Worm (Caenorhabditis elegans) whole organism, early embryonic: ENCODE measurements around the gene unc-96.

Experiments used
- B0310.2 ChIP-seq: sonication (generic microtip); optimal IDR thresholded peaks from 2 replicates; lab custom pipeline; 2016; ENCODE audit warnings: mild to moderate bottlenecking, missing genetic modification characterization, missing compliant biosample characterization
- F13C5.2 ChIP-seq: sonication (generic microtip); optimal IDR thresholded peaks from 2 replicates; lab custom pipeline; 2017; ENCODE audit warnings: mild to moderate bottlenecking, missing genetic modification characterization, inconsistent platforms, missing compliant biosample characterization
- aly-1 ChIP-seq: sonication (generic microtip); optimal IDR thresholded peaks from 2 replicates; lab custom pipeline; 2016; ENCODE audit warnings: missing genetic modification characterization, missing compliant biosample characterization
- ama-1 ChIP-seq: fragments of 150-350 bp; optimal IDR thresholded peaks from 2 replicates; lab custom pipeline; 2014
- ceh-13 ChIP-seq: fragments of 200-800 bp; sonication (Bioruptor generic); optimal IDR thresholded peaks from 2 replicates; lab custom pipeline; 2018; ENCODE audit warnings: mild to moderate bottlenecking, missing genetic modification characterization, missing compliant biosample characterization
- ceh-36 ChIP-seq: sonication (generic microtip); optimal IDR thresholded peaks from 2 replicates; lab custom pipeline; 2016; ENCODE audit warnings: missing genetic modification characterization, inconsistent platforms, missing compliant biosample characterization
- ets-7 ChIP-seq: sonication (generic microtip); optimal IDR thresholded peaks from 2 replicates; lab custom pipeline; 2016; ENCODE audit warnings: missing genotype, missing genetic modification characterization, missing compliant biosample characterization
- flt-1 ChIP-seq: fragments of 200-800 bp; sonication (Bioruptor generic); IDR thresholded peaks from 2 replicates; pipeline ENCODE4 v1.3.6; 2022; ENCODE audit warnings: missing genetic modification characterization, missing compliant biosample characterization
- hmbx-1 ChIP-seq: sonication (generic microtip); optimal IDR thresholded peaks from 2 replicates; lab custom pipeline; 2016; ENCODE audit warnings: mild to moderate bottlenecking, missing genetic modification characterization, missing compliant biosample characterization
- hmg-4 ChIP-seq: fragments of 200-800 bp; sonication (Bioruptor generic); optimal IDR thresholded peaks from 2 replicates; lab custom pipeline; 2018; ENCODE audit warnings: mild to moderate bottlenecking, missing genetic modification characterization, missing compliant biosample characterization
- hnd-1 ChIP-seq: sonication (generic microtip); optimal IDR thresholded peaks from 2 replicates; lab custom pipeline; 2016; ENCODE audit warnings: missing genetic modification characterization, missing compliant biosample characterization
- pes-1 ChIP-seq: fragments of 200-800 bp; sonication (Bioruptor generic); IDR thresholded peaks from 2 replicates; pipeline ENCODE4 v1.3.6; 2022; ENCODE audit warnings: missing genetic modification reagents, missing genetic modification characterization, missing compliant biosample characterization
- scrt-1 ChIP-seq: fragments of 200-800 bp; sonication (Bioruptor generic); IDR thresholded peaks from 2 replicates; pipeline ENCODE4 v1.3.6; 2022; ENCODE audit warnings: missing genetic modification characterization, missing compliant biosample characterization
- sea-1 ChIP-seq: fragments of 200-800 bp; sonication (Bioruptor generic); conservative IDR thresholded peaks from 2 replicates; pipeline ENCODE4 v1.3.6; 2022; ENCODE audit warnings: missing genetic modification characterization, missing compliant biosample characterization
- tbx-11 ChIP-seq: fragments of 200-800 bp; sonication (Bioruptor generic); IDR thresholded peaks from 2 replicates; pipeline ENCODE4 v1.3.6; 2022; ENCODE audit warnings: missing genetic modification characterization, missing compliant biosample characterization
- tbx-37 ChIP-seq: fragments of 200-800 bp; sonication (Bioruptor generic); conservative IDR thresholded peaks from 2 replicates; pipeline ENCODE4 v1.3.6; 2022; ENCODE audit warnings: missing genetic modification reagents, missing genetic modification characterization, missing compliant biosample characterization
- tra-4 ChIP-seq: sonication (generic microtip); optimal IDR thresholded peaks from 2 replicates; lab custom pipeline; 2017; ENCODE audit warnings: missing genetic modification characterization, missing compliant biosample characterization

Gene unc-96

DNA sequence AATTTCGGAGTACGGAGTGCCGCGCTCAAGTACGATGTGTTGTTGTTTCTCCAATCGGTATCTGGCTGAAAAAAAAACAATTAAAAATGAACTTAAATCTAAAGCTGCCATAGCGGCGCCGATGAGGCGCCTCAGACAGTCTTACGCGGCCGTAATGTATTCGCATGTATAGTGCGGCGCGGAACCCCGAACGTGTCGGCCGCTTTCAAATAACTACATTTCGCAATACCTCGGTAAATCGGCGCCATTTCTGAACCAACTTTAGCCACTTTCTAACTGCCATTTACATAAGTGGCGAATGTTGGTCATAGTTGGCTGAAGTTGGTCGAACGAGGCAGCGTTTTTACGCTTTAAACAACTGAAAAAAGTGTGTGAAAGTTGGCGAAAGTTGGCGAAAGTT is 8.3 kb downstream of the unc-96 start:
- TF ChIP-seq flt-1 (GFP tag; lab: Robert Waterston, UW) (no peak), hmbx-1 (tag; lab: Kevin White, UChicago) (no peak), ceh-36 (no peak), scrt-1 (no peak), tbx-37 (GFP tag; lab: Robert Waterston, UW) (no peak), hmg-4 (GFP tag; lab: Kevin White, UChicago) (no peak), hnd-1 (tag; lab: Kevin White, UChicago) (no peak), F13C5.2 (tag; lab: Kevin White, UChicago) (no peak), pes-1 (GFP tag; lab: Robert Waterston, UW) (no peak), ceh-13 (no peak), aly-1 (no peak), ama-1 (lab: Kevin White, UChicago) (no peak), tra-4 (tag; lab: Kevin White, UChicago) (no peak), B0310.2 (tag; lab: Kevin White, UChicago) (no peak), sea-1 (GFP tag; lab: Robert Waterston, UW) (no peak), ets-7 (tag; lab: Kevin White, UChicago) (no peak), tbx-11 (GFP tag; lab: Robert Waterston, UW) (no peak)

DNA sequence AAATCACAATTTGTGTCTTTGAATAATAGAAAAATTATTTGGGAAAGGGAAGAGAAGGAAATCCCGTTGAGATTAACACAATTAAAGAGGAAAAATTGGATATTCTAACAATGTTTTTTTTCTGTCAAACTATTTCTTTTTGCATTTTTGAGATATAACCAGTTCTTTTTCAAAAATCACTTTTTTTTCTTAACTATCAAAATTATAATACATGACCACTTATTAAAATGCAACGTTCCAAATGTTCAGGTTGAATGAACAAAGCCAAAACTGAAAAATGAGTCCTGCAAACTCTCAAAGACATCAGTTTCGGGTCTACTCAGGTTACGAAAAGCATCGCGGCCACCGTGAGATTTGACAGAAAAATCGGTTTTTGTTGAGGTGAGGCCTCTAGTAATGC is 11.5 kb downstream of the unc-96 start:
- TF ChIP-seq tbx-11 (GFP tag; lab: Robert Waterston, UW) (no peak), hnd-1 (tag; lab: Kevin White, UChicago) (no peak), B0310.2 (tag; lab: Kevin White, UChicago) (no peak), ama-1 (lab: Kevin White, UChicago) (no peak), pes-1 (GFP tag; lab: Robert Waterston, UW) (no peak), F13C5.2 (tag; lab: Kevin White, UChicago) (no peak), tra-4 (tag; lab: Kevin White, UChicago) (no peak)

DNA sequence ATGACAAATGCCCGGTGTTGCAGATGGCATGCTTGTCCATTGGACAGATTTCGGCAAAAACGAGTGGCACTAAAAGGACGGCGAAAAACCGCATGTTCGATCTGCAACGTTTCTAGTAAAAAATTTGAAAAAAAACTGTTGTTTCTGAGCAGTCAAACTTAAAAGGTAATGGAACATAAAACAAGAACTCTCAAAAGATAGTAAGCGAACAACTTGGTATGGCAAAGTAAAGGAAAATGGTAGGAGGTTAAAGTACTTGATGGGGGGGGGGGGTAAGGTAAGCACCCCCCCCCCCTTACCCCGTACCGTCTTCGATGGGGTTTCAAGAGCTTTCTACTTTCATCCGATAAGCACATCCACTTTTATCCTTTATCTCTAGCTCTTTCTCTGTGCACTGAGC is 12.7 kb downstream of the unc-96 start, which contains the start of gene F13C5.5:
Gene F13C5.5 (minus strand): TSS at position 101 of the 400 bp plus-strand sequence.
- no peak for TF ChIP-seq tra-4 (tag; lab: Kevin White, UChicago)
- no peak for TF ChIP-seq ets-7 (tag; lab: Kevin White, UChicago)
- TF ChIP-seq sea-1 (GFP tag; lab: Robert Waterston, UW) = no peak
- no peak for TF ChIP-seq ama-1 (lab: Kevin White, UChicago)
- no peak for TF ChIP-seq pes-1 (GFP tag; lab: Robert Waterston, UW)
- TF ChIP-seq tbx-37 (GFP tag; lab: Robert Waterston, UW) = no peak
- no peak for TF ChIP-seq hnd-1 (tag; lab: Kevin White, UChicago)
- TF ChIP-seq scrt-1 = no peak
- no peak for TF ChIP-seq ceh-13
- TF ChIP-seq B0310.2 (tag; lab: Kevin White, UChicago) = no peak
- no peak for TF ChIP-seq ceh-36
- no peak for TF ChIP-seq aly-1
- no peak for TF ChIP-seq flt-1 (GFP tag; lab: Robert Waterston, UW)

DNA sequence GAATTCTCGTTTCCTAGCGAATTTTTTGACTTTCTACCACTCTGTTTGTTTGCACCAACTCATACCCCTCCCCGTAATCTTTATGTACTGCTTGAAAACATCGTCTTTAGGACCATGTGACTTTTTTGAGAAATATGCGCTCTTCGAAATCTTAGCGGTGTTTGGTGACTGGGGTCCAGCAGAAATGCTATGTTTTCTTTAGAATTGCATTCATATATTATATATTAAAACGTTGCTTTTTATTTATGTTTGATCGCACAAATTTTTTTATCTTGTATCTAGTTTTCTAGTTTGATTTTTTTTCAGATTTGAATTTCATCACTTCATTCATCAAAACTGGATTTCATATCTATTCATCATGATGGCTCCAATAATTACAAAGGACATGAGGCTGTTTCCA is 19.2 kb downstream of the unc-96 start, which contains the start of gene F13C5.1:
Gene F13C5.1 (plus strand): TSS at position 301 of the 400 bp plus-strand sequence.
- TF ChIP-seq flt-1 (GFP tag; lab: Robert Waterston, UW) = no peak
- TF ChIP-seq sea-1 (GFP tag; lab: Robert Waterston, UW) = no peak
- TF ChIP-seq B0310.2 (tag; lab: Kevin White, UChicago) = no peak
- TF ChIP-seq ets-7 (tag; lab: Kevin White, UChicago) = no peak
- TF ChIP-seq hmbx-1 (tag; lab: Kevin White, UChicago) = no peak
- no peak for TF ChIP-seq ceh-13
- TF ChIP-seq ceh-36 = no peak
- TF ChIP-seq tbx-11 (GFP tag; lab: Robert Waterston, UW) = no peak
- no peak for TF ChIP-seq hnd-1 (tag; lab: Kevin White, UChicago)
- no peak for TF ChIP-seq F13C5.2 (tag; lab: Kevin White, UChicago)
- TF ChIP-seq scrt-1 = no peak
- TF ChIP-seq ama-1 (lab: Kevin White, UChicago) = no peak
- TF ChIP-seq pes-1 (GFP tag; lab: Robert Waterston, UW) = no peak

DNA sequence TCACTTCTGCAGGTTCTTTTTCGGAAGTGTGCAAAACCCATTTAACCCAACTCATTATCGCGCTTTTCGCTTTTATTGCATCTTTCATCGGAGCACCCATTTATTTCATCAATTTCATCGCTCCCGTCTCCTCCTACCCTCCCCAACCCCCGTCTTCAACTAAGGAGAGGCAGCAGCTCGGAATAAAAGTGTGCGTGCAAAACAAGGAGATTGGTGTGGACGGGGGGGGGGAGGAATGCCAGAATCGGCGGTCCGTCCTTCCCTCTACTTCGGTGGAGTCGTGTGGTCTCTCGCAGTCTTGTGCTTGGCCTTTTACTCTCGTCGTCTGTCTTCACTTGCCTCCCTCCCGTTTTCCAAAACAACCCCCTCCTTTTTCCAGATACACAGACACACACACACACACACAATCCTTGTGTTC is 19.7 kb downstream of the unc-96 start:
- 0 out of 2 replicates have a peak, but pooled peaks have one; percentile 8 for TF ChIP-seq flt-1 (GFP tag; lab: Robert Waterston, UW)
- no peak for TF ChIP-seq ceh-13
- TF ChIP-seq tra-4 (tag; lab: Kevin White, UChicago) = no peak
- no peak for TF ChIP-seq hmbx-1 (tag; lab: Kevin White, UChicago)
- peak; percentile 73 for TF ChIP-seq aly-1
- TF ChIP-seq F13C5.2 (tag; lab: Kevin White, UChicago) = peak; percentile 94
- TF ChIP-seq B0310.2 (tag; lab: Kevin White, UChicago) = no peak
- TF ChIP-seq tbx-37 (GFP tag; lab: Robert Waterston, UW) = no peak
- TF ChIP-seq scrt-1 = no peak
- TF ChIP-seq hnd-1 (tag; lab: Kevin White, UChicago) = no peak
- TF ChIP-seq hmg-4 (GFP tag; lab: Kevin White, UChicago) = peak; percentile 86
- no peak for TF ChIP-seq tbx-11 (GFP tag; lab: Robert Waterston, UW)
- no peak for TF ChIP-seq ama-1 (lab: Kevin White, UChicago)
- no peak; the same call in 1 of the 2 replicates for TF ChIP-seq pes-1 (GFP tag; lab: Robert Waterston, UW)
- no peak for TF ChIP-seq sea-1 (GFP tag; lab: Robert Waterston, UW)
- no peak for TF ChIP-seq ets-7 (tag; lab: Kevin White, UChicago)
- TF ChIP-seq ceh-36 = no peak

DNA sequence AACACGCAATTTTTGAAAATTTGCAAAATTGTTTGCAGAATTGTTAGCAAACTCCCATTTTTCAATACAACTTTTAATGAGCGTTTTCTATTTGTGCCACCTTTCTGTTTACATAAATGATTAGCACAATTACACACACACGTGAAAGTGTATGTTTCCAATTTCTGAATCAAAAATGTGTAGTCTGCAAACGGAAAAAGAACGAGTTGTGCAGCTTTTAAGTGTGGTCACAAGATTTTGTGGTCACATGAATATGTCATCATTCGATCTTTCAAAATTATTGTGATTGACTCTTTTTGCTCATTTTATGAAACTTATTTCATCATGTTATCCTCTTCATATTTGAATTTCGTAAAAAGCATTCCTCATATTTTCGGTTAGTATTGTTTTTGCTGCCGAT is 20.4 kb downstream of the unc-96 start:
- TF ChIP-seq hmg-4 (GFP tag; lab: Kevin White, UChicago) (no peak), tra-4 (tag; lab: Kevin White, UChicago) (no peak), tbx-37 (GFP tag; lab: Robert Waterston, UW) (no peak), ets-7 (tag; lab: Kevin White, UChicago) (no peak), ceh-13 (no peak), ama-1 (lab: Kevin White, UChicago) (no peak), hnd-1 (tag; lab: Kevin White, UChicago) (no peak), pes-1 (GFP tag; lab: Robert Waterston, UW) (no peak), sea-1 (GFP tag; lab: Robert Waterston, UW) (no peak), scrt-1 (no peak), F13C5.2 (tag; lab: Kevin White, UChicago) (no peak), hmbx-1 (tag; lab: Kevin White, UChicago) (no peak), aly-1 (no peak), tbx-11 (GFP tag; lab: Robert Waterston, UW) (no peak), B0310.2 (tag; lab: Kevin White, UChicago) (no peak)
